Worm (Caenorhabditis elegans): Measurements from ENCODE around the gene Y73B6BL.288.

The Y73B6BL.288 gene

ce11 chrIV:6342431-6342830, at the start of gene Y73B6BL.288:
Gene Y73B6BL.288, minus strand, starts transcription at chrIV:6342531.
- TF ChIP-seq elt-3 (tag; optimal IDR thresholded peaks at IDR 0.05) (no peak), pqm-1 (tag; optimal IDR thresholded peaks at IDR 0.05) (no peak), lin-15B (tag; optimal IDR thresholded peaks at IDR 0.05) (no peak), nhr-43 (tag; optimal IDR thresholded peaks at IDR 0.05; ENCODE audit: poor library complexity, severe bottlenecking) (no peak), nhr-28 (tag; optimal IDR thresholded peaks at IDR 0.05) (no peak), egl-5 (tag; optimal IDR thresholded peaks at IDR 0.05) (no peak), elt-2 (tag; optimal IDR thresholded peaks at IDR 0.05) (no peak), nhr-77 (tag; optimal IDR thresholded peaks at IDR 0.05) (no peak), unc-62 (GFP tag; optimal IDR thresholded peaks at IDR 0.05) (no peak), nhr-12 (tag; optimal IDR thresholded peaks at IDR 0.05) (no peak), mdl-1 (tag; optimal IDR thresholded peaks at IDR 0.05) (no peak), ceh-82 (tag; optimal IDR thresholded peaks at IDR 0.05) (no peak), nfya-1 (tag; optimal IDR thresholded peaks at IDR 0.05; ENCODE audit: insufficient read depth) (no peak), ZK546.5 (tag; optimal IDR thresholded peaks at IDR 0.05) (no peak), nhr-23 (tag; optimal IDR thresholded peaks at IDR 0.05) (no peak), fkh-2 (tag; optimal IDR thresholded peaks at IDR 0.05) (no peak), pha-4 (tag; optimal IDR thresholded peaks at IDR 0.05) (no peak), eor-1 (tag; optimal IDR thresholded peaks at IDR 0.05) (no peak)

ce11 chrIV:6391566-6391965, 49.2 kb upstream of the Y73B6BL.288 start:
- no peak for TF ChIP-seq unc-62 (GFP tag; optimal IDR thresholded peaks at IDR 0.05)
- TF ChIP-seq nhr-77 (tag; optimal IDR thresholded peaks at IDR 0.05): no peak
- TF ChIP-seq nfya-1 (tag; optimal IDR thresholded peaks at IDR 0.05; ENCODE audit: insufficient read depth): peak; percentile 86
- no peak for TF ChIP-seq lin-15B (tag; optimal IDR thresholded peaks at IDR 0.05)
- no peak for TF ChIP-seq nhr-67 (tag; optimal IDR thresholded peaks at IDR 0.05)
- TF ChIP-seq mdl-1 (tag; optimal IDR thresholded peaks at IDR 0.05): no peak
- TF ChIP-seq ceh-82 (tag; optimal IDR thresholded peaks at IDR 0.05): no peak
- no peak for TF ChIP-seq unc-39 (tag; optimal IDR thresholded peaks at IDR 0.05)

ce11 chrIV:6388550-6388949, 46.2 kb upstream of the Y73B6BL.288 start:
- TF ChIP-seq eor-1 (tag; optimal IDR thresholded peaks at IDR 0.05) (no peak), fkh-2 (tag; optimal IDR thresholded peaks at IDR 0.05) (no peak), nhr-12 (tag; optimal IDR thresholded peaks at IDR 0.05) (no peak), ceh-82 (tag; optimal IDR thresholded peaks at IDR 0.05) (no peak), zag-1 (tag; optimal IDR thresholded peaks at IDR 0.05) (no peak), mdl-1 (tag; optimal IDR thresholded peaks at IDR 0.05) (no peak)

ce11 chrIV:6385010-6385409, 42.7 kb upstream of the Y73B6BL.288 start:
- TF ChIP-seq skn-1 (tag; optimal IDR thresholded peaks at IDR 0.05) (no peak), elt-3 (tag; optimal IDR thresholded peaks at IDR 0.05) (no peak), fkh-10 (GFP tag; optimal IDR thresholded peaks at IDR 0.05) (peak; percentile 38), lin-39 (tag; optimal IDR thresholded peaks at IDR 0.05) (no peak)

ce11 chrIV:6383970-6384369, 41.6 kb upstream of the Y73B6BL.288 start, which contains the start of gene shl-1:
Gene shl-1, minus strand, starts transcription at chrIV:6384070.
- TF ChIP-seq mml-1 (tag; optimal IDR thresholded peaks at IDR 0.05) (no peak), elt-3 (tag; optimal IDR thresholded peaks at IDR 0.05) (no peak), nfya-1 (tag; optimal IDR thresholded peaks at IDR 0.05; ENCODE audit: insufficient read depth) (no peak), fos-1 (tag; optimal IDR thresholded peaks at IDR 0.05) (no peak), zag-1 (tag; optimal IDR thresholded peaks at IDR 0.05) (no peak)

ce11 chrIV:6378398-6378797, 36.1 kb upstream of the Y73B6BL.288 start:
- TF ChIP-seq elt-2 (tag; optimal IDR thresholded peaks at IDR 0.05): no peak
- TF ChIP-seq ceh-28 (tag; optimal IDR thresholded peaks at IDR 0.05): no peak
- TF ChIP-seq pha-4 (tag; optimal IDR thresholded peaks at IDR 0.05): no peak
- TF ChIP-seq snpc-4 (tag; optimal IDR thresholded peaks at IDR 0.05): no peak
- no peak for TF ChIP-seq lin-39 (tag; optimal IDR thresholded peaks at IDR 0.05)
- TF ChIP-seq ama-1 (optimal IDR thresholded peaks at IDR 0.05): no peak
- no peak for TF ChIP-seq R02D3.7 (tag; optimal IDR thresholded peaks at IDR 0.05)
- no peak for TF ChIP-seq lsy-12 (tag; optimal IDR thresholded peaks at IDR 0.05)
- TF ChIP-seq unc-62 (GFP tag; optimal IDR thresholded peaks at IDR 0.05): no peak
- TF ChIP-seq mdl-1 (tag; optimal IDR thresholded peaks at IDR 0.05): no peak
- no peak for TF ChIP-seq aly-2 (tag; optimal IDR thresholded peaks at IDR 0.05)
- no peak for TF ChIP-seq nhr-28 (tag; optimal IDR thresholded peaks at IDR 0.05)
- no peak for TF ChIP-seq nhr-76 (tag; optimal IDR thresholded peaks at IDR 0.05)
- TF ChIP-seq daf-12 (tag; optimal IDR thresholded peaks at IDR 0.05): no peak
- no peak for TF ChIP-seq nhr-12 (tag; optimal IDR thresholded peaks at IDR 0.05)
- no peak for TF ChIP-seq egl-27 (tag; optimal IDR thresholded peaks at IDR 0.05)
- no peak for TF ChIP-seq unc-39 (tag; optimal IDR thresholded peaks at IDR 0.05)
- TF ChIP-seq zag-1 (tag; optimal IDR thresholded peaks at IDR 0.05): no peak
- TF ChIP-seq ceh-16 (tag; optimal IDR thresholded peaks at IDR 0.05): no peak
- no peak for TF ChIP-seq nhr-67 (tag; optimal IDR thresholded peaks at IDR 0.05)
